Worm (Caenorhabditis elegans) whole organism, L4 larva: ENCODE results near the gene spds-1.

Experiments used
- F37D6.2 ChIP-seq: sonication (generic microtip); optimal IDR thresholded peaks from 2 replicates; lab custom pipeline; 2016; ENCODE audit warnings: mild to moderate bottlenecking, missing genetic modification characterization, missing compliant biosample characterization
- F44E2.7 ChIP-seq: fragments of 200-800 bp; sonication (Bioruptor generic); IDR thresholded peaks from 2 replicates; pipeline ENCODE4 v2.1.2; 2022; ENCODE audit warnings: missing genetic modification characterization, missing compliant biosample characterization
- F49E8.2 ChIP-seq: sonication (generic microtip); optimal IDR thresholded peaks from 2 replicates; lab custom pipeline; 2016; ENCODE audit warnings: missing compliant biosample characterization, mild to moderate bottlenecking, missing genetic modification characterization, borderline replicate concordance
- T26A8.4 ChIP-seq: fragments of 200-800 bp; sonication (Bioruptor generic); IDR thresholded peaks from 2 replicates; pipeline ENCODE4 v1.3.6; 2022; ENCODE audit warnings: missing genetic modification characterization, missing compliant biosample characterization
- Y75B8A.6 ChIP-seq: fragments of 200-800 bp; sonication (Bioruptor generic); IDR thresholded peaks from 2 replicates; pipeline ENCODE4 v1.3.6; 2022; ENCODE audit warnings: missing genetic modification reagents, missing genetic modification characterization, missing compliant biosample characterization
- ZK337.2 ChIP-seq: fragments of 200-800 bp; sonication (Bioruptor generic); IDR thresholded peaks from 2 replicates; pipeline ENCODE4 v1.3.6; 2022; ENCODE audit warnings: missing genetic modification reagents, missing genetic modification characterization, missing compliant biosample characterization
- ZK546.5 ChIP-seq, 2 experiments: sonication (generic microtip); optimal IDR thresholded peaks; 2 replicates each; lab custom pipeline; 2017; ENCODE audit warnings: missing biosample characterization in 2 of 2, missing genetic modification characterization in 2 of 2
- aha-1 ChIP-seq: fragments of 150-350 bp; peaks from one replicate; lab custom pipeline; 2014; ENCODE audit warnings: missing biosample characterization, missing genetic modification characterization
- ama-1 ChIP-seq: fragments of 150-350 bp; optimal IDR thresholded peaks from 2 replicates; lab custom pipeline; 2014; ENCODE audit warnings: inconsistent platforms, mixed read lengths
- ceh-20 ChIP-seq: fragments of 200-800 bp; sonication (Bioruptor generic); IDR thresholded peaks from 2 replicates; pipeline ENCODE4 v1.3.6; 2022; ENCODE audit warnings: missing genetic modification reagents, missing genetic modification characterization, missing compliant biosample characterization
- ceh-28 ChIP-seq: fragments of 150-350 bp; optimal IDR thresholded peaks from 2 replicates; lab custom pipeline; 2014; ENCODE audit warnings: missing biosample characterization, missing genetic modification reagents, missing genetic modification characterization
- ceh-32 ChIP-seq: sonication (generic microtip); optimal IDR thresholded peaks from 2 replicates; lab custom pipeline; 2016; ENCODE audit warnings: mild to moderate bottlenecking, missing genetic modification characterization, missing compliant biosample characterization; ENCODE audit not compliant: poor library complexity
- ceh-82 ChIP-seq: sonication (generic microtip); optimal IDR thresholded peaks from 2 replicates; lab custom pipeline; 2017; ENCODE audit warnings: missing biosample characterization, missing genetic modification characterization
- cey-2 ChIP-seq: sonication (generic microtip); optimal IDR thresholded peaks from 3 replicates; lab custom pipeline; 2017; ENCODE audit warnings: missing genetic modification characterization, mild to moderate bottlenecking, missing compliant biosample characterization, antibody characterized with exemption, borderline replicate concordance; ENCODE audit not compliant: insufficient read depth
- ctbp-1 ChIP-seq: fragments of 200-800 bp; sonication (Bioruptor generic); IDR thresholded peaks from 2 replicates; pipeline ENCODE4 v1.3.6; 2022; ENCODE audit warnings: missing genetic modification reagents, missing genetic modification characterization, missing compliant biosample characterization
- daf-16 ChIP-seq, 3 experiments: sonication (generic microtip); optimal IDR thresholded peaks; 2 replicates each; lab custom pipeline; 2016 to 2017; ENCODE audit warnings: missing genetic modification characterization in 3 of 3, missing genetic modification reagents in 3 of 3, mild to moderate bottlenecking in 2 of 3, missing compliant biosample characterization in 2 of 3, missing biosample characterization in 1 of 3, moderate library complexity in 1 of 3
- daf-19 ChIP-seq: fragments of 200-800 bp; sonication (Bioruptor generic); conservative IDR thresholded peaks from 2 replicates; pipeline ENCODE4 v1.3.6; 2022; ENCODE audit warnings: missing genetic modification characterization, missing compliant biosample characterization
- daf-8 ChIP-seq: fragments of 200-800 bp; sonication (Bioruptor generic); IDR thresholded peaks from 2 replicates; pipeline ENCODE4 v1.3.6; 2022; ENCODE audit warnings: missing genetic modification characterization, missing compliant biosample characterization
- dmd-6 ChIP-seq: fragments of 200-800 bp; sonication (Bioruptor generic); IDR thresholded peaks from 2 replicates; pipeline ENCODE4 v1.3.6; 2022; ENCODE audit warnings: missing genetic modification reagents, missing genetic modification characterization, missing compliant biosample characterization
- dmd-8 ChIP-seq: fragments of 200-800 bp; sonication (Bioruptor generic); IDR thresholded peaks from 2 replicates; pipeline ENCODE4 v1.3.6; 2022; ENCODE audit warnings: missing genetic modification characterization, missing compliant biosample characterization
- dve-1 ChIP-seq: sonication (generic microtip); optimal IDR thresholded peaks from 2 replicates; lab custom pipeline; 2017; ENCODE audit warnings: antibody characterized with exemption, mild to moderate bottlenecking, missing genetic modification characterization, missing compliant biosample characterization; ENCODE audit not compliant: insufficient read depth
- egl-43 ChIP-seq: fragments of 200-800 bp; sonication (Bioruptor generic); IDR thresholded peaks from 2 replicates; pipeline ENCODE4 v1.3.6; 2022; ENCODE audit warnings: missing genetic modification reagents, missing genetic modification characterization, missing compliant biosample characterization
- hif-1 ChIP-seq, 2 experiments: sonication (generic microtip); optimal IDR thresholded peaks; 2 replicates each; lab custom pipeline; 2016 to 2017; ENCODE audit warnings: missing compliant biosample characterization in 2 of 2, missing genetic modification characterization in 2 of 2, missing genetic modification reagents in 2 of 2, missing genotype in 2 of 2, mild to moderate bottlenecking in 1 of 2
- hlh-11 ChIP-seq: fragments of 200-800 bp; sonication (Bioruptor generic); optimal IDR thresholded peaks from 2 replicates; lab custom pipeline; 2018; ENCODE audit warnings: mild to moderate bottlenecking, missing genetic modification characterization, missing compliant biosample characterization
- hlh-30 ChIP-seq: sonication (generic microtip); optimal IDR thresholded peaks from 2 replicates; lab custom pipeline; 2017; ENCODE audit warnings: antibody characterized with exemption, mild to moderate bottlenecking, missing genetic modification characterization, missing compliant biosample characterization; ENCODE audit not compliant: insufficient read depth
- lsy-2 ChIP-seq, 2 experiments: fragments of 150-350 bp in 1 of 2; sonication (generic microtip) in 1 of 2; optimal IDR thresholded peaks; 2 replicates each; lab custom pipeline; 2014 to 2017; ENCODE audit warnings: missing biosample characterization in 2 of 2, missing genetic modification characterization in 2 of 2
- madf-5 ChIP-seq, 2 experiments: fragments of 200-800 bp; sonication (Bioruptor generic); IDR thresholded peaks; 2 replicates each; pipeline ENCODE4 v1.3.6; 2022; ENCODE audit warnings: missing compliant biosample characterization in 2 of 2, missing genetic modification characterization in 2 of 2
- mdl-1 ChIP-seq, 2 experiments: fragments of 150-350 bp in 1 of 2; sonication (generic microtip) in 1 of 2; optimal IDR thresholded peaks; 2 replicates each; lab custom pipeline; 2014 to 2017; ENCODE audit warnings: missing biosample characterization in 2 of 2, missing genetic modification characterization in 2 of 2
- mdt-29 ChIP-seq: fragments of 200-800 bp; sonication (Bioruptor generic); IDR thresholded peaks from 2 replicates; pipeline ENCODE4 v1.3.6; 2022; ENCODE audit warnings: missing genetic modification reagents, missing genetic modification characterization, missing compliant biosample characterization
- nhr-11 ChIP-seq: fragments of 150-350 bp; optimal IDR thresholded peaks from 2 replicates; lab custom pipeline; 2014; ENCODE audit warnings: missing biosample characterization, missing genetic modification characterization
- nhr-237 ChIP-seq: sonication (generic microtip); optimal IDR thresholded peaks from 2 replicates; lab custom pipeline; 2017; ENCODE audit warnings: missing biosample characterization, missing genetic modification characterization
- nhr-25 ChIP-seq: sonication (generic microtip); optimal IDR thresholded peaks from 2 replicates; lab custom pipeline; 2017; ENCODE audit warnings: missing genetic modification characterization, mild to moderate bottlenecking, missing compliant biosample characterization, antibody characterized with exemption, moderate library complexity, borderline replicate concordance; ENCODE audit not compliant: insufficient read depth
- nhr-28 ChIP-seq: fragments of 150-350 bp; optimal IDR thresholded peaks from 2 replicates; lab custom pipeline; 2014; ENCODE audit warnings: missing biosample characterization, missing genetic modification characterization
- nhr-41 ChIP-seq: fragments of 200-800 bp; sonication (Bioruptor generic); IDR thresholded peaks from 2 replicates; pipeline ENCODE4 v1.3.6; 2022; ENCODE audit warnings: missing genetic modification reagents, missing genetic modification characterization, missing compliant biosample characterization
- php-3 ChIP-seq: fragments of 200-800 bp; sonication (Bioruptor generic); IDR thresholded peaks from 2 replicates; pipeline ENCODE4 v1.3.6; 2022; ENCODE audit warnings: missing genetic modification reagents, missing genetic modification characterization, missing compliant biosample characterization
- pqm-1 ChIP-seq: sonication (generic microtip); optimal IDR thresholded peaks from 2 replicates; lab custom pipeline; 2017; ENCODE audit warnings: missing biosample characterization, missing genetic modification characterization
- set-16 ChIP-seq: fragments of 200-800 bp; sonication (Bioruptor generic); IDR thresholded peaks from 2 replicates; pipeline ENCODE4 v1.3.6; 2022; ENCODE audit warnings: missing genetic modification reagents, missing genetic modification characterization, missing compliant biosample characterization
- unc-130 ChIP-seq: sonication (generic microtip); optimal IDR thresholded peaks from 2 replicates; lab custom pipeline; 2016; ENCODE audit warnings: missing genetic modification reagents, missing genetic modification characterization, missing compliant biosample characterization
- unc-39 ChIP-seq: sonication (generic microtip); optimal IDR thresholded peaks from 2 replicates; lab custom pipeline; 2017; ENCODE audit warnings: missing biosample characterization, missing genetic modification characterization
- zfp-2 ChIP-seq: sonication (generic microtip); optimal IDR thresholded peaks from 2 replicates; lab custom pipeline; 2016; ENCODE audit warnings: mild to moderate bottlenecking, missing genetic modification characterization, missing compliant biosample characterization

spds-1 gene

DNA sequence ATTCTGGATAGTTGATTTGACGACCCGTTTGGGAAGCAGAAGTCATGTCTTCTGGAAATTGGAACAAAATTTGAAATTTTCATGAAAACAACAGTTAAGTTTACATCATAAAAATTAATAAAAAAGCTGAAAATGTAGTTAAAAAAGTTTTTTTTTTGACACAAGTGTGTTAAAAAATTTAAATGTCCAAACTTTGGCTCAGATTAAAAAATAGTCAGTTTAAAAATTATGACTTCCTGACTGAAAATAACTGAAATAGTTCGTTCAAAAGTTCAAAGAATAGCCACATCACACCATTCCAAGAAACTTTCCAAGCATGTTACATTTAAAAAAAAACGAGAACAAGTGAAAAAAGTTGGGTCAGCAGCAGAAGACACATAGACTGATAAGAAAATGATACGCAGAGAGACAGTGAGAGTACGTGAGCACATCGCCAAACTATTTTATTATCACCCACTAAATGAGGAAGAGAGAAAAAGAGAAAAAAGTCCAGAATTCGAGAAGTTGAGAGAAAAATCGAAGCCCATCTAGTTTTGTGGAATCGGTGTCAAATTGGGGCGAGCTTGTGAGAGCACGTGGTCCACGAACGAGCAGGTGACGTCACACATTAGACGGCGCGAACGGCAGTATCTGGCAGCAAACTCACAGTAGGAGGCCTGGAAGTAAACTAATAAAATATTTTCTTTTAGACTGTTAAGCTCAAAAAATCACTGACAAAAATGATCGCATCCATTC is 9.9 kb downstream of the spds-1 start, which contains the start of gene acl-7:
acl-7 (minus strand) TSS at position 51 of the 735 bp plus-strand sequence.
- TF ChIP-seq nhr-11 (tag; lab: Kevin White, UChicago): no peak
- no peak for TF ChIP-seq daf-16 (GFP tag; optimal IDR thresholded peaks at IDR 0.05; lab: Kevin White, UChicago)
- peak; percentile 52 for TF ChIP-seq daf-16 (tag; optimal IDR thresholded peaks at IDR 0.05; lab: Kevin White, UChicago)
- TF ChIP-seq ceh-32: no peak
- TF ChIP-seq nhr-237 (tag; lab: Kevin White, UChicago): no peak
- TF ChIP-seq ZK546.5 (tag; optimal IDR thresholded peaks at IDR 0.05; lab: Kevin White, UChicago): no peak
- no peak for TF ChIP-seq ZK337.2 (GFP tag; lab: Robert Waterston, UW)
- TF ChIP-seq ctbp-1 (GFP tag; lab: Robert Waterston, UW): no peak
- no peak for TF ChIP-seq php-3 (GFP tag; lab: Robert Waterston, UW)
- no peak for TF ChIP-seq lsy-2 (tag; optimal IDR thresholded peaks at IDR 0.05; lab: Kevin White, UChicago)
- no peak for TF ChIP-seq zfp-2 (tag; lab: Kevin White, UChicago)
- no peak for TF ChIP-seq madf-5 (GFP tag; IDR thresholded peaks at IDR 0.05; lab: Robert Waterston, UW)
- TF ChIP-seq nhr-25 (tag; lab: Kevin White, UChicago): no peak
- no peak for TF ChIP-seq ama-1 (lab: Kevin White, UChicago)
- TF ChIP-seq mdt-29 (GFP tag; lab: Robert Waterston, UW): peak; percentile 92
- TF ChIP-seq mdl-1 (tag; optimal IDR thresholded peaks at IDR 0.05; lab: Kevin White, UChicago): peak in 1 of 2 experiments; percentile 10
- TF ChIP-seq T26A8.4 (GFP tag; lab: Robert Waterston, UW): no peak
- TF ChIP-seq unc-39 (tag; lab: Kevin White, UChicago): no peak
- no peak for TF ChIP-seq set-16 (GFP tag; lab: Robert Waterston, UW)
- no peak for TF ChIP-seq F44E2.7 (GFP tag; lab: Robert Waterston, UW)
- TF ChIP-seq nhr-41 (GFP tag; lab: Robert Waterston, UW): no peak
- peak; percentile 46; the same call in 1 of the 2 replicates for TF ChIP-seq dmd-6 (GFP tag; lab: Robert Waterston, UW)
- no peak for TF ChIP-seq ceh-28 (tag; lab: Kevin White, UChicago)
- peak; percentile 43 for TF ChIP-seq nhr-28 (tag; lab: Kevin White, UChicago)
- TF ChIP-seq Y75B8A.6: no peak
- peak; percentile 55 for TF ChIP-seq dve-1 (tag; lab: Kevin White, UChicago)
- TF ChIP-seq daf-19 (GFP tag; lab: Robert Waterston, UW): no peak
- no peak for TF ChIP-seq hif-1 (tag; optimal IDR thresholded peaks at IDR 0.05; lab: Kevin White, UChicago)
- no peak for TF ChIP-seq dmd-8 (GFP tag; lab: Robert Waterston, UW)
- TF ChIP-seq hlh-30 (tag; lab: Kevin White, UChicago): peak; percentile 41
- TF ChIP-seq ceh-82: no peak
- TF ChIP-seq pqm-1 (tag; lab: Kevin White, UChicago): peak; percentile 82
- TF ChIP-seq ceh-20 (GFP tag; lab: Robert Waterston, UW): no peak
- TF ChIP-seq daf-8 (GFP tag; lab: Robert Waterston, UW): no peak
- TF ChIP-seq F37D6.2: no peak
- no peak for TF ChIP-seq F49E8.2
- TF ChIP-seq unc-130 (GFP tag; lab: Kevin White, UChicago): no peak
- no peak for TF ChIP-seq aha-1
- TF ChIP-seq cey-2 (tag; lab: Kevin White, UChicago): no peak
- no peak for TF ChIP-seq egl-43
- TF ChIP-seq hlh-11: peak; percentile 40
